Worm (Caenorhabditis elegans) whole organism, late embryonic: Measurements from ENCODE around the gene Y41C4A.18.

Source experiments
- ceh-2 ChIP-seq: sonication (generic microtip); optimal IDR thresholded peaks from 2 replicates; lab custom pipeline; 2016; ENCODE audit warnings: missing genotype, missing genetic modification characterization, missing compliant biosample characterization
- ceh-24 ChIP-seq: sonication (generic microtip); optimal IDR thresholded peaks from 2 replicates; lab custom pipeline; 2016; ENCODE audit warnings: mild to moderate bottlenecking, missing genetic modification characterization, missing compliant biosample characterization
- ceh-45 ChIP-seq: fragments of 200-800 bp; sonication (Bioruptor generic); IDR thresholded peaks from 2 replicates; pipeline ENCODE4 v1.3.6; 2022; ENCODE audit warnings: missing genetic modification reagents, missing genetic modification characterization, missing compliant biosample characterization
- fkh-10 ChIP-seq: fragments of 150-350 bp; optimal IDR thresholded peaks from 2 replicates; lab custom pipeline; 2014; ENCODE audit warnings: missing biosample characterization, missing genetic modification reagents, missing genetic modification characterization
- hlh-8 ChIP-seq: sonication (generic microtip); optimal IDR thresholded peaks from 2 replicates; lab custom pipeline; 2016; ENCODE audit warnings: missing genotype, missing genetic modification characterization, missing compliant biosample characterization
- madf-2 ChIP-seq: sonication (generic microtip); optimal IDR thresholded peaks from 2 replicates; lab custom pipeline; 2017; ENCODE audit warnings: missing genetic modification characterization, missing compliant biosample characterization
- nhr-11 ChIP-seq: fragments of 150-350 bp; optimal IDR thresholded peaks from 2 replicates; lab custom pipeline; 2014; ENCODE audit warnings: missing biosample characterization, missing genetic modification characterization
- ref-2 ChIP-seq: sonication (generic microtip); optimal IDR thresholded peaks from 2 replicates; lab custom pipeline; 2016; ENCODE audit warnings: missing genetic modification characterization, missing compliant biosample characterization
- tbx-7 ChIP-seq: sonication (generic microtip); optimal IDR thresholded peaks from 2 replicates; lab custom pipeline; 2016; ENCODE audit warnings: missing genotype, missing genetic modification characterization, missing compliant biosample characterization
- ttx-3 ChIP-seq: sonication (generic microtip); optimal IDR thresholded peaks from 2 replicates; lab custom pipeline; 2016; ENCODE audit warnings: missing genetic modification reagents, missing genetic modification characterization, missing compliant biosample characterization

- TF ChIP-seq nhr-11 (tag; lab: Kevin White, UChicago), result no peak
- no peak for TF ChIP-seq hlh-8 (tag; lab: Kevin White, UChicago)
- no peak for TF ChIP-seq ceh-24 (tag; lab: Kevin White, UChicago)
- no peak for TF ChIP-seq ceh-2
- TF ChIP-seq madf-2, result no peak
- no peak for TF ChIP-seq ceh-45
- no peak for TF ChIP-seq ref-2 (tag; lab: Kevin White, UChicago)
- no peak for TF ChIP-seq fkh-10 (GFP tag; lab: Kevin White, UChicago)
- no peak for TF ChIP-seq tbx-7 (tag; lab: Kevin White, UChicago)
- TF ChIP-seq ttx-3 (tag; lab: Kevin White, UChicago), result no peak
Observed at ce11 chrIII:11689887-11690286, 40.5 kb upstream of the Y41C4A.18 start.
